Worm (Caenorhabditis elegans): Measurements from ENCODE around the gene K10H10.5.

Gene K10H10.5

ce11 chrII:14474700-14475099 is 26.8 kb upstream of the K10H10.5 start (continued):
- TF ChIP-seq snu-23 (GFP tag; optimal IDR thresholded peaks at IDR 0.05): peak; percentile 53
- TF ChIP-seq aha-1 (tag; optimal IDR thresholded peaks at IDR 0.05): no peak
- peak; percentile 42 for TF ChIP-seq nhr-85 (tag)
- TF ChIP-seq lin-15B (tag; optimal IDR thresholded peaks at IDR 0.05): no peak
- no peak for TF ChIP-seq fos-1 (tag; optimal IDR thresholded peaks at IDR 0.05)
- TF ChIP-seq nhr-237 (tag; optimal IDR thresholded peaks at IDR 0.05): no peak
- no peak for TF ChIP-seq lin-14 (GFP tag; optimal IDR thresholded peaks at IDR 0.05)
- TF ChIP-seq isw-1 (GFP tag; IDR thresholded peaks at IDR 0.05): no peak
- TF ChIP-seq hlh-4 (tag; optimal IDR thresholded peaks at IDR 0.05): no peak
- TF ChIP-seq ama-1 (optimal IDR thresholded peaks at IDR 0.05): no peak
- no peak for TF ChIP-seq ceh-63 (GFP tag; optimal IDR thresholded peaks at IDR 0.05)
- peak; percentile 30 for TF ChIP-seq mep-1 (tag; optimal IDR thresholded peaks at IDR 0.05)
- TF ChIP-seq ets-5 (GFP tag; IDR thresholded peaks at IDR 0.05): no peak
- TF ChIP-seq nhr-71 (tag; optimal IDR thresholded peaks at IDR 0.05): no peak
- TF ChIP-seq F16B12.6 (tag; optimal IDR thresholded peaks at IDR 0.05): no peak
- no peak for TF ChIP-seq nhr-12 (tag; optimal IDR thresholded peaks at IDR 0.05)
- peak; percentile 31 to 45 for TF ChIP-seq efl-1 (optimal IDR thresholded peaks at IDR 0.05)
- peak; percentile 4 to 94 for TF ChIP-seq efl-1 (GFP tag; optimal IDR thresholded peaks at IDR 0.05 in 1 of 2)
- TF ChIP-seq zag-1 (tag; optimal IDR thresholded peaks at IDR 0.05): no peak
- TF ChIP-seq ztf-4 (tag; optimal IDR thresholded peaks at IDR 0.05): no peak
- TF ChIP-seq hpl-2 (GFP tag; optimal IDR thresholded peaks at IDR 0.05): no peak
- no peak for TF ChIP-seq tbx-2 (tag; optimal IDR thresholded peaks at IDR 0.05)
- no peak for TF ChIP-seq fkh-4 (tag; optimal IDR thresholded peaks at IDR 0.05; ENCODE audit: borderline replicate concordance)
- TF ChIP-seq pag-3 (tag; optimal IDR thresholded peaks at IDR 0.05; ENCODE audit: borderline replicate concordance, insufficient read depth): no peak
- TF ChIP-seq irx-1 (tag; optimal IDR thresholded peaks at IDR 0.05): no peak
- TF ChIP-seq dsc-1 (tag; optimal IDR thresholded peaks at IDR 0.05): no peak
- no peak for TF ChIP-seq mef-2 (tag; optimal IDR thresholded peaks at IDR 0.05)
- TF ChIP-seq nhr-47 (tag; optimal IDR thresholded peaks at IDR 0.05): peak; percentile 42
- TF ChIP-seq egl-13 (tag; optimal IDR thresholded peaks at IDR 0.05): no peak
- TF ChIP-seq lin-35 (GFP tag; optimal IDR thresholded peaks at IDR 0.05): peak; percentile 23 to 64
- TF ChIP-seq dpl-1 (GFP tag; optimal IDR thresholded peaks at IDR 0.05): peak; percentile 3 to 24 (median 4)
- TF ChIP-seq nhr-19 (GFP tag; conservative IDR thresholded peaks at IDR 0.05): peak; percentile 33; the same call in 1 of the 2 replicates
- peak; percentile 43 for TF ChIP-seq nhr-20 (tag; optimal IDR thresholded peaks at IDR 0.05)
- no peak for TF ChIP-seq lin-39 (tag; optimal IDR thresholded peaks at IDR 0.05)
- peak; percentile 52 for TF ChIP-seq nhr-90 (tag; optimal IDR thresholded peaks at IDR 0.05; ENCODE audit: poor library complexity)

ce11 chrII:14479583-14480245 is 21.8 kb upstream of the K10H10.5 start, which contains the start of gene C13B4.1:
Gene C13B4.1, minus strand, starts transcription at chrII:14479633.
- TF ChIP-seq aha-1 (tag; optimal IDR thresholded peaks at IDR 0.05) (no peak), efl-1 (optimal IDR thresholded peaks at IDR 0.05) (peak; percentile 76 to 96), efl-1 (GFP tag; optimal IDR thresholded peaks at IDR 0.05 in 1 of 2) (peak; percentile 75 to 96), nhr-85 (tag) (peak; percentile 71), dpl-1 (GFP tag; optimal IDR thresholded peaks at IDR 0.05) (peak; percentile 45 to 76 (median 57)), lin-35 (GFP tag; optimal IDR thresholded peaks at IDR 0.05) (peak; percentile 31 to 85), hpl-2 (GFP tag; optimal IDR thresholded peaks at IDR 0.05) (peak; percentile 59)

ce11 chrII:14480772-14481171 is 20.8 kb upstream of the K10H10.5 start:
- no peak for TF ChIP-seq lin-39 (tag; optimal IDR thresholded peaks at IDR 0.05)
- no peak for TF ChIP-seq hlh-17 (GFP tag; optimal IDR thresholded peaks at IDR 0.05; ENCODE audit: borderline replicate concordance)
- TF ChIP-seq elt-3 (tag; optimal IDR thresholded peaks at IDR 0.05): peak in 1 of 6 experiments; percentile 21
- peak; percentile 84 for TF ChIP-seq blmp-1 (tag; optimal IDR thresholded peaks at IDR 0.05)
- TF ChIP-seq grh-1 (GFP tag; IDR thresholded peaks at IDR 0.05): peak; percentile 48
- TF ChIP-seq nhr-85 (tag): peak; percentile 4

Data from whole organism, L1 larva.